Worm (Caenorhabditis elegans) whole organism, L4 larva: ENCODE data around the gene srw-68.
A peak's percentile ranks its signal among the peaks of the same experiment; 100 is the strongest.

Experiments used
- F10B5.3 ChIP-seq: sonication (generic microtip); optimal IDR thresholded peaks from 2 replicates; lab custom pipeline; 2016; ENCODE audit warnings: mild to moderate bottlenecking, missing genetic modification characterization, missing compliant biosample characterization
- F44E2.7 ChIP-seq: fragments of 200-800 bp; sonication (Bioruptor generic); IDR thresholded peaks from 2 replicates; pipeline ENCODE4 v2.1.2; 2022; ENCODE audit warnings: missing genetic modification characterization, missing compliant biosample characterization
- T26A8.4 ChIP-seq: fragments of 200-800 bp; sonication (Bioruptor generic); IDR thresholded peaks from 2 replicates; pipeline ENCODE4 v1.3.6; 2022; ENCODE audit warnings: missing genetic modification characterization, missing compliant biosample characterization
- Y105C5A.15 ChIP-seq: fragments of 200-800 bp; sonication (Bioruptor generic); IDR thresholded peaks from 2 replicates; pipeline ENCODE4 v1.3.6; 2022; ENCODE audit warnings: missing genetic modification characterization, missing compliant biosample characterization
- Y48G9A.11 ChIP-seq: fragments of 200-800 bp; sonication (Bioruptor generic); IDR thresholded peaks from 2 replicates; pipeline ENCODE4 v1.3.6; 2022; ENCODE audit warnings: missing genetic modification reagents, missing genetic modification characterization, missing compliant biosample characterization
- Y5F2A.4 ChIP-seq: fragments of 200-800 bp; sonication (Bioruptor generic); optimal IDR thresholded peaks from 2 replicates; lab custom pipeline; 2018; ENCODE audit warnings: mild to moderate bottlenecking, missing genetic modification characterization, missing compliant biosample characterization
- ZK546.5 ChIP-seq, 2 experiments: sonication (generic microtip); optimal IDR thresholded peaks; 2 replicates each; lab custom pipeline; 2017; ENCODE audit warnings: missing biosample characterization in 2 of 2, missing genetic modification characterization in 2 of 2
- ama-1 ChIP-seq: fragments of 150-350 bp; optimal IDR thresholded peaks from 2 replicates; lab custom pipeline; 2014; ENCODE audit warnings: inconsistent platforms, mixed read lengths
- arid-1 ChIP-seq: fragments of 200-800 bp; sonication (Bioruptor generic); conservative IDR thresholded peaks from 2 replicates; pipeline ENCODE4 v1.3.6; 2022; ENCODE audit warnings: missing genetic modification reagents, missing genetic modification characterization, missing compliant biosample characterization
- attf-4 ChIP-seq: sonication (generic microtip); optimal IDR thresholded peaks from 3 replicates; lab custom pipeline; 2017; ENCODE audit warnings: missing biosample characterization, missing genetic modification characterization
- ceh-44 ChIP-seq: fragments of 200-800 bp; sonication (Bioruptor generic); IDR thresholded peaks from 2 replicates; pipeline ENCODE4 v1.3.6; 2022; ENCODE audit warnings: missing genetic modification reagents, missing genetic modification characterization, missing compliant biosample characterization
- ceh-62 ChIP-seq: sonication (generic microtip); optimal IDR thresholded peaks from 2 replicates; lab custom pipeline; 2017; ENCODE audit warnings: missing biosample characterization, missing genetic modification characterization
- ceh-82 ChIP-seq: sonication (generic microtip); optimal IDR thresholded peaks from 2 replicates; lab custom pipeline; 2017; ENCODE audit warnings: missing biosample characterization, missing genetic modification characterization
- cey-2 ChIP-seq: sonication (generic microtip); optimal IDR thresholded peaks from 3 replicates; lab custom pipeline; 2017; ENCODE audit warnings: missing genetic modification characterization, mild to moderate bottlenecking, missing compliant biosample characterization, antibody characterized with exemption, borderline replicate concordance; ENCODE audit not compliant: insufficient read depth
- daf-12 ChIP-seq: fragments of 150-350 bp; optimal IDR thresholded peaks from 2 replicates; lab custom pipeline; 2014; ENCODE audit warnings: missing biosample characterization, missing genetic modification reagents, missing genetic modification characterization
- daf-16 ChIP-seq, 3 experiments: sonication (generic microtip); optimal IDR thresholded peaks; 2 replicates each; lab custom pipeline; 2016 to 2017; ENCODE audit warnings: missing genetic modification characterization in 3 of 3, missing genetic modification reagents in 3 of 3, mild to moderate bottlenecking in 2 of 3, missing compliant biosample characterization in 2 of 3, missing biosample characterization in 1 of 3, moderate library complexity in 1 of 3
- dmd-9 ChIP-seq: fragments of 200-800 bp; sonication (Bioruptor generic); IDR thresholded peaks from 2 replicates; pipeline ENCODE4 v1.3.6; 2022; ENCODE audit warnings: missing genetic modification reagents, missing genetic modification characterization, missing compliant biosample characterization
- duxl-1 ChIP-seq: sonication (generic microtip); optimal IDR thresholded peaks from 2 replicates; lab custom pipeline; 2016; ENCODE audit warnings: mild to moderate bottlenecking, missing genetic modification characterization, moderate library complexity, missing compliant biosample characterization; ENCODE audit not compliant: poor library complexity
- egl-27 ChIP-seq: sonication (generic microtip); optimal IDR thresholded peaks from 3 replicates; lab custom pipeline; 2017; ENCODE audit warnings: missing biosample characterization, missing genetic modification reagents, missing genetic modification characterization
- hlh-11 ChIP-seq: fragments of 200-800 bp; sonication (Bioruptor generic); optimal IDR thresholded peaks from 2 replicates; lab custom pipeline; 2018; ENCODE audit warnings: mild to moderate bottlenecking, missing genetic modification characterization, missing compliant biosample characterization
- hlh-30 ChIP-seq: sonication (generic microtip); optimal IDR thresholded peaks from 2 replicates; lab custom pipeline; 2017; ENCODE audit warnings: antibody characterized with exemption, mild to moderate bottlenecking, missing genetic modification characterization, missing compliant biosample characterization; ENCODE audit not compliant: insufficient read depth
- hmg-1.1 ChIP-seq: fragments of 200-800 bp; sonication (Bioruptor generic); IDR thresholded peaks from 2 replicates; pipeline ENCODE4 v1.3.6; 2022; ENCODE audit warnings: missing genetic modification reagents, missing genetic modification characterization, missing compliant biosample characterization
- lim-7 ChIP-seq: fragments of 200-800 bp; sonication (Bioruptor generic); IDR thresholded peaks from 2 replicates; pipeline ENCODE4 v1.3.6; 2022; ENCODE audit warnings: missing genetic modification characterization, missing compliant biosample characterization
- lin-1 ChIP-seq: fragments of 200-800 bp; sonication (Bioruptor generic); IDR thresholded peaks from 2 replicates; pipeline ENCODE4 v1.3.6; 2022; ENCODE audit warnings: missing genetic modification reagents, missing genetic modification characterization, missing compliant biosample characterization
- lin-15B ChIP-seq: fragments of 150-350 bp; sonication (generic microtip); optimal IDR thresholded peaks from 3 replicates; lab custom pipeline; 2014; ENCODE audit warnings: missing biosample characterization, missing genetic modification characterization
- lsy-2 ChIP-seq, 2 experiments: fragments of 150-350 bp in 1 of 2; sonication (generic microtip) in 1 of 2; optimal IDR thresholded peaks; 2 replicates each; lab custom pipeline; 2014 to 2017; ENCODE audit warnings: missing biosample characterization in 2 of 2, missing genetic modification characterization in 2 of 2
- madf-5 ChIP-seq, 2 experiments: fragments of 200-800 bp; sonication (Bioruptor generic); IDR thresholded peaks; 2 replicates each; pipeline ENCODE4 v1.3.6; 2022; ENCODE audit warnings: missing compliant biosample characterization in 2 of 2, missing genetic modification characterization in 2 of 2
- madf-9 ChIP-seq: fragments of 200-800 bp; sonication (Bioruptor generic); conservative IDR thresholded peaks from 2 replicates; pipeline ENCODE4 v1.3.6; 2022; ENCODE audit warnings: missing genetic modification reagents, missing genetic modification characterization, missing compliant biosample characterization
- mdl-1 ChIP-seq, 2 experiments: fragments of 150-350 bp in 1 of 2; sonication (generic microtip) in 1 of 2; optimal IDR thresholded peaks; 2 replicates each; lab custom pipeline; 2014 to 2017; ENCODE audit warnings: missing biosample characterization in 2 of 2, missing genetic modification characterization in 2 of 2
- mxl-2 ChIP-seq: fragments of 200-800 bp; sonication (Bioruptor generic); conservative IDR thresholded peaks from 2 replicates; pipeline ENCODE4 v1.3.6; 2022; ENCODE audit warnings: missing genetic modification reagents, missing genetic modification characterization, missing compliant biosample characterization
- mxl-3 ChIP-seq: fragments of 200-800 bp; sonication (Bioruptor generic); optimal IDR thresholded peaks from 2 replicates; lab custom pipeline; 2018; ENCODE audit warnings: mild to moderate bottlenecking, missing genetic modification characterization, missing compliant biosample characterization
- nhr-102 ChIP-seq: sonication (generic microtip); optimal IDR thresholded peaks from 2 replicates; lab custom pipeline; 2016; ENCODE audit warnings: mild to moderate bottlenecking, missing genetic modification characterization, moderate library complexity, missing compliant biosample characterization
- nhr-28 ChIP-seq: fragments of 150-350 bp; optimal IDR thresholded peaks from 2 replicates; lab custom pipeline; 2014; ENCODE audit warnings: missing biosample characterization, missing genetic modification characterization
- nhr-41 ChIP-seq: fragments of 200-800 bp; sonication (Bioruptor generic); IDR thresholded peaks from 2 replicates; pipeline ENCODE4 v1.3.6; 2022; ENCODE audit warnings: missing genetic modification reagents, missing genetic modification characterization, missing compliant biosample characterization
- nhr-77 ChIP-seq: fragments of 150-350 bp; optimal IDR thresholded peaks from 2 replicates; lab custom pipeline; 2014; ENCODE audit warnings: missing biosample characterization, missing genetic modification characterization
- spr-3 ChIP-seq: fragments of 200-800 bp; sonication (Bioruptor generic); optimal IDR thresholded peaks from 2 replicates; lab custom pipeline; 2018; ENCODE audit warnings: mild to moderate bottlenecking, missing genetic modification characterization, missing compliant biosample characterization
- tra-1 ChIP-seq: fragments of 200-800 bp; sonication (Bioruptor generic); IDR thresholded peaks from 2 replicates; pipeline ENCODE4 v1.3.6; 2022; ENCODE audit warnings: missing genetic modification reagents, missing genetic modification characterization, missing compliant biosample characterization
- unc-130 ChIP-seq: sonication (generic microtip); optimal IDR thresholded peaks from 2 replicates; lab custom pipeline; 2016; ENCODE audit warnings: missing genetic modification reagents, missing genetic modification characterization, missing compliant biosample characterization
- unc-62 ChIP-seq, 3 experiments: fragments of 150-350 bp in 1 of 3; sonication (generic microtip); optimal IDR thresholded peaks in 2 of 3; peaks in 1 of 3; 1 replicate in 1 of 3; 2 replicates in 2 of 3; lab custom pipeline; 2014 to 2017; ENCODE audit warnings: missing biosample characterization in 3 of 3, missing genetic modification characterization in 3 of 3, missing genetic modification reagents in 3 of 3, missing genotype in 1 of 3
- vab-7 ChIP-seq: fragments of 200-800 bp; sonication (Bioruptor generic); IDR thresholded peaks from 2 replicates; pipeline ENCODE4 v1.3.6; 2022; ENCODE audit warnings: missing genetic modification reagents, missing genetic modification characterization, missing compliant biosample characterization
- zag-1 ChIP-seq: fragments of 150-350 bp; optimal IDR thresholded peaks from 2 replicates; lab custom pipeline; 2014; ENCODE audit warnings: missing biosample characterization, missing genetic modification characterization
- zfp-2 ChIP-seq: sonication (generic microtip); optimal IDR thresholded peaks from 2 replicates; lab custom pipeline; 2016; ENCODE audit warnings: mild to moderate bottlenecking, missing genetic modification characterization, missing compliant biosample characterization
- zip-11 ChIP-seq: fragments of 200-800 bp; sonication (Bioruptor generic); IDR thresholded peaks from 2 replicates; pipeline ENCODE4 v1.3.6; 2022; ENCODE audit warnings: missing genetic modification characterization, missing compliant biosample characterization
- ztf-11 ChIP-seq: fragments of 150-350 bp; optimal IDR thresholded peaks from 2 replicates; lab custom pipeline; 2014; ENCODE audit warnings: missing biosample characterization, missing genetic modification characterization
- ztf-7 ChIP-seq: fragments of 150-350 bp; optimal IDR thresholded peaks from 2 replicates; lab custom pipeline; 2014; ENCODE audit warnings: missing biosample characterization, missing genetic modification characterization

Gene srw-68

DNA sequence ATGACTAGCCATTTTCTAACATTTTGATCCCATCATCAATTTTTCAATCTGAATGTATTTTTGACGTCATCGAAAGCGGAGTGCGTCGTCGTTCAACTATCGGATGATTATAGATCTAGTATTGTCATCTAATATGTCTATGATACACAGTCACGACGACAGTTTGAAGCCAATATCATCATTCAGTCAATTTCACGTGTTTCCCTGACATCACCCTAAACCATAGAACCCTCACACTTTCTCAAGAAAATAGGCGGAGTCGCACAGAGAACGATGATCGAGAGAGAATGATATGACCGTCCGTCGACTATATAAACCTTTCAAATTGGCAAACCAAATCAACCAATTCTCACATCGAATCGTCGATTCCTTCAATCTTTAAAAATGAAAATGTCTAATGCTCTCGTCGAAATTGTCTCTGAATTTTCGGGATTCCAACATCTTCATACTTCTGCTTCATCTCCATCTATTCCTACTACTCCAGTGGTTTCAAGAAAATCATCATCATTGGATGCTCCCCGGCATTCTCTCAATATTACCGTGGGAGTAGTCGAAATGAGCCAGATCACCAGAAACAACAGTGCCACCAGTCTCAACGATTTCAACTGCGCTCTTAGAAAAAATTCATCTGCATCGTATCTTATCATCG is 10.6 kb downstream of the srw-68 start, which contains the start of gene F18E3.13 (continued):
- TF ChIP-seq tra-1 (GFP tag; lab: Robert Waterston, UW) (no peak), hlh-11 (peak; percentile 84), vab-7 (GFP tag; lab: Robert Waterston, UW) (no peak), lin-15B (tag; lab: Kevin White, UChicago) (no peak), F44E2.7 (GFP tag; lab: Robert Waterston, UW) (no peak), cey-2 (tag; lab: Kevin White, UChicago) (peak; percentile 50), mdl-1 (tag; optimal IDR thresholded peaks at IDR 0.05; lab: Kevin White, UChicago) (peak; percentile 56 to 88), hlh-30 (tag; lab: Kevin White, UChicago) (peak; percentile 77), Y105C5A.15 (GFP tag; lab: Robert Waterston, UW) (no peak), nhr-41 (GFP tag; lab: Robert Waterston, UW) (no peak), duxl-1 (tag; lab: Kevin White, UChicago) (peak; percentile 36), zip-11 (no peak), Y5F2A.4 (GFP tag; lab: Kevin White, UChicago) (no peak), mxl-3 (GFP tag; lab: Kevin White, UChicago) (peak; percentile 72), unc-130 (no peak), attf-4 (tag; lab: Kevin White, UChicago) (no peak), lsy-2 (tag; optimal IDR thresholded peaks at IDR 0.05; lab: Kevin White, UChicago) (peak in 1 of 2 experiments; percentile 57), egl-27 (tag; lab: Kevin White, UChicago) (no peak), daf-16 (GFP tag; optimal IDR thresholded peaks at IDR 0.05; lab: Kevin White, UChicago) (no peak), daf-16 (tag; optimal IDR thresholded peaks at IDR 0.05; lab: Kevin White, UChicago) (no peak), ztf-11 (tag; lab: Kevin White, UChicago) (no peak), nhr-28 (tag; lab: Kevin White, UChicago) (peak; percentile 84), arid-1 (GFP tag; lab: Robert Waterston, UW) (no peak), mxl-2 (GFP tag; lab: Robert Waterston, UW) (0 out of 2 replicates have a peak, but pooled peaks have one; percentile 22), ceh-62 (tag; lab: Kevin White, UChicago) (no peak), ceh-44 (GFP tag; lab: Robert Waterston, UW) (no peak), F10B5.3 (tag; lab: Kevin White, UChicago) (no peak), spr-3 (no peak), daf-12 (tag; lab: Kevin White, UChicago) (no peak), ceh-82 (tag; lab: Kevin White, UChicago) (no peak), ama-1 (peak; percentile 93), T26A8.4 (GFP tag; lab: Robert Waterston, UW) (peak; percentile 45; the same call in 1 of the 2 replicates), madf-9 (peak; percentile 24; the same call in 1 of the 2 replicates), nhr-77 (no peak)

ce11 chrV:7414909-7415308 is 11.6 kb downstream of the srw-68 start, which contains the start of gene F18E3.12:
TSS of gene F18E3.12 (plus strand) at chrV:7414985.
- TF ChIP-seq ama-1, result peak; percentile 96
- TF ChIP-seq lin-1 (GFP tag; lab: Robert Waterston, UW), result no peak

ce11 chrV:7413107-7413774 is 13.3 kb downstream of the srw-68 start, which contains the start of gene F18E3.11:
TSS of gene F18E3.11 (plus strand) at chrV:7413482.
- no peak for TF ChIP-seq zip-11
- TF ChIP-seq ceh-44 (GFP tag; lab: Robert Waterston, UW), result no peak
- no peak for TF ChIP-seq ztf-7 (tag; lab: Kevin White, UChicago)
- TF ChIP-seq hmg-1.1, result no peak
- no peak for TF ChIP-seq madf-5 (GFP tag; IDR thresholded peaks at IDR 0.05; lab: Robert Waterston, UW)
- TF ChIP-seq dmd-9 (GFP tag; lab: Robert Waterston, UW), result no peak
- TF ChIP-seq arid-1 (GFP tag; lab: Robert Waterston, UW), result no peak
- TF ChIP-seq lim-7 (GFP tag; lab: Robert Waterston, UW), result no peak
- TF ChIP-seq daf-12 (tag; lab: Kevin White, UChicago), result no peak
- TF ChIP-seq zfp-2, result no peak
- no peak for TF ChIP-seq spr-3
- TF ChIP-seq zag-1, result no peak
- no peak for TF ChIP-seq nhr-102
- TF ChIP-seq ZK546.5 (tag; optimal IDR thresholded peaks at IDR 0.05; lab: Kevin White, UChicago), result no peak
- peak in 1 of 2 experiments; percentile 80 for TF ChIP-seq unc-62 (GFP tag; optimal IDR thresholded peaks at IDR 0.05 in 1 of 2; lab: Kevin White, UChicago)
- no peak for TF ChIP-seq unc-62 (tag; optimal IDR thresholded peaks at IDR 0.05; lab: Kevin White, UChicago)
- no peak for TF ChIP-seq Y48G9A.11 (GFP tag; lab: Robert Waterston, UW)
- TF ChIP-seq vab-7 (GFP tag; lab: Robert Waterston, UW), result no peak
